Fruit fly (Drosophila melanogaster): ENCODE measurements around the gene CG34150.

The CG34150 gene

DNA sequence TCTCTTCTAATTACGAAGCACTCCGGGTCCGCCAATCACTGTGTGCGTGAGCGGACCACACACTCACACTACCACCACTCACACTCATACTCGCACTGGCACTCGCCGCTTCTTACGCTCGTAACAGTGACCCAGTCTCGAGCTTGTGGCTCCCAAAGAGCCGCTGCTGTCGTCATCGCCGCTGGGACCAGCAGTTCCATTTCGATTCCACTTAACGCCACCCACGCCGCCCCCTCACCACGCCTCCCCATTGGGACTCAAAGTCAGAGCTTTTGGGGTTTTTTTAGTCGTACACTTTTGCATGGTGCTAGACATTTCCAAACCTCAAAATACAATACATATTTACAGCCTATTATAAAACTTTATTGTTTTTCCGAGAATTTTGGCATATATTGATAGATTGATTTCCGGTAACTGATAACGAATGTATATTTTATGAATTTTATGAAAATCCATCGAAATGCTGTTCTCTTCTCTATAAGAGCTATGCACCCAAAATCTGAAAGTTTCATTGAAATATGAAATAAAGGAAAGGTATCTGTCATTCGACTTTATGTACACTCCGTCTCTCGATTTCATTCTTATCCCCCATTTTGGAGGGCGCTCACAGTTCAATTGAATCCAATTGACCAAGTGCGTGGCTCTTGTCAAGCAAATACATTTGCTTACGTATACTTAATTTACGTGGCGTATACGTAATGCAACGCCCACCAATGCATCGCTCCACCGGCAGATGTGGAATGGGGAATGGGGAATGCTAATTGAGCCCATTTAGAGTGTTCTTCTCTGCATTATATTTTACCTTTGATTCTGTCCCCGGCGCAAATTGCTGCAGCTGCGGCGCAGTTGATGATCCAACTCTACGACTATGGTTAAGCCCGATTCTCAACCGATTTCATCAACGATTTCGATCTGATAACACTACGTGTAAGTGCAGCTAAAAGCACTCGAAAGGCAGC lies 42.5 kb upstream of the CG34150 start, which contains the start of gene CG42331 (continued):
- peak; percentile 43 for TF ChIP-seq CG8388 (GFP tag; optimal IDR thresholded peaks at IDR 0.05)
- 0 out of 3 replicates have a peak, but pooled peaks have one; percentile 33 for TF ChIP-seq CG11093 (GFP tag; IDR thresholded peaks at IDR 0.05)
- no peak for TF ChIP-seq dm (GFP tag; optimal IDR thresholded peaks at IDR 0.05)
- TF ChIP-seq oc (tag; optimal IDR thresholded peaks at IDR 0.05): peak; percentile 13
- peak; percentile 45 for TF ChIP-seq CG5180 (GFP tag; optimal IDR thresholded peaks at IDR 0.05)
- peak; percentile 23 for TF ChIP-seq Deaf1 (tag; optimal IDR thresholded peaks at IDR 0.05)
- no peak for TF ChIP-seq Drgx (GFP tag; IDR thresholded peaks at IDR 0.05)
- no peak for TF ChIP-seq CG14860 (GFP tag; IDR thresholded peaks at IDR 0.05; ENCODE audit: partially characterized antibody)
- TF ChIP-seq lov (optimal IDR thresholded peaks at IDR 0.05): no peak
- TF ChIP-seq lov (GFP tag; IDR thresholded peaks at IDR 0.05): no peak
- TF ChIP-seq en (GFP tag; optimal IDR thresholded peaks at IDR 0.05): peak; percentile 57
- TF ChIP-seq Rx (GFP tag; IDR thresholded peaks at IDR 0.05): no peak; the same call in 1 of the 2 replicates
- no peak for TF ChIP-seq trh (GFP tag; optimal IDR thresholded peaks at IDR 0.05)
- peak; percentile 45 to 51 for TF ChIP-seq chif (GFP tag; optimal IDR thresholded peaks at IDR 0.05)
- peak; percentile 54 for TF ChIP-seq gsb-n (tag; optimal IDR thresholded peaks at IDR 0.05)
- TF ChIP-seq CG8944 (GFP tag; optimal IDR thresholded peaks at IDR 0.05): no peak
- TF ChIP-seq dimm (GFP tag; IDR thresholded peaks at IDR 0.05): no peak
- peak; percentile 10 for TF ChIP-seq Side (GFP tag; optimal IDR thresholded peaks at IDR 0.05)
- no peak for TF ChIP-seq CG12236 (GFP tag; optimal IDR thresholded peaks at IDR 0.05)
- no peak for TF ChIP-seq CG16813 (GFP tag; IDR thresholded peaks at IDR 0.05; ENCODE audit: partially characterized antibody)
- peak; percentile 54 for TF ChIP-seq HmgZ (tag; optimal IDR thresholded peaks at IDR 0.05)
- TF ChIP-seq danr (GFP tag; IDR thresholded peaks at IDR 0.05): no peak
- no peak for TF ChIP-seq CG31388 (GFP tag; optimal IDR thresholded peaks at IDR 0.05)
- no peak for TF ChIP-seq Sry-β (GFP tag; optimal IDR thresholded peaks at IDR 0.05)
- TF ChIP-seq crol (GFP tag; IDR thresholded peaks at IDR 0.05): peak; percentile 89
- peak; percentile 3; the same call in 1 of the 2 replicates for TF ChIP-seq CG5953 (GFP tag; IDR thresholded peaks at IDR 0.05)
- TF ChIP-seq CG18764 (GFP tag; optimal IDR thresholded peaks at IDR 0.05): peak; percentile 17
- peak; percentile 62 for TF ChIP-seq CG8924 (tag; optimal IDR thresholded peaks at IDR 0.05)
- peak; percentile 18; the same call in 1 of the 2 replicates for TF ChIP-seq chm (GFP tag; IDR thresholded peaks at IDR 0.05)
- peak; percentile 82 for TF ChIP-seq row (GFP tag; IDR thresholded peaks at IDR 0.05)
- no peak for TF ChIP-seq btn (GFP tag; optimal IDR thresholded peaks at IDR 0.05)
- peak; percentile 2; the same call in 1 of the 2 replicates for TF ChIP-seq NFAT (GFP tag; IDR thresholded peaks at IDR 0.05)
- TF ChIP-seq amos (GFP tag; IDR thresholded peaks at IDR 0.05; ENCODE audit: partially characterized antibody): no peak
- peak; percentile 27 for TF ChIP-seq esg (GFP tag; conservative IDR thresholded peaks at IDR 0.05)
- TF ChIP-seq Sin3A (optimal IDR thresholded peaks at IDR 0.05): no peak
- TF ChIP-seq bigmax (GFP tag; optimal IDR thresholded peaks at IDR 0.05): no peak
- peak; percentile 26 for TF ChIP-seq cato (GFP tag; optimal IDR thresholded peaks at IDR 0.05; ENCODE audit: borderline replicate concordance)
- peak; percentile 83 for TF ChIP-seq CG2678 (tag; optimal IDR thresholded peaks at IDR 0.05)
- peak; percentile 42; the same call in 1 of the 2 replicates for TF ChIP-seq HLH3B (GFP tag; IDR thresholded peaks at IDR 0.05)
- TF ChIP-seq bsh (GFP tag; optimal IDR thresholded peaks at IDR 0.05): peak in 1 of 2 experiments; percentile 42
- no peak for TF ChIP-seq CG43689 (GFP tag; IDR thresholded peaks at IDR 0.05)
- TF ChIP-seq eyg (GFP tag; optimal IDR thresholded peaks at IDR 0.05): peak; percentile 33
- no peak for TF ChIP-seq h (optimal IDR thresholded peaks at IDR 0.05)
- no peak for TF ChIP-seq CG33213 (GFP tag; optimal IDR thresholded peaks at IDR 0.05)
- TF ChIP-seq Doc2 (GFP tag; IDR thresholded peaks at IDR 0.05): no peak
- peak; percentile 16 for TF ChIP-seq CG3163 (GFP tag; optimal IDR thresholded peaks at IDR 0.05)
- peak; percentile 52 for TF ChIP-seq CG10274 (GFP tag; optimal IDR thresholded peaks at IDR 0.05)
- TF ChIP-seq CG17385 (GFP tag; optimal IDR thresholded peaks at IDR 0.05): peak; percentile 51
- no peak for TF ChIP-seq Hr39 (optimal IDR thresholded peaks at IDR 0.05)
- peak; percentile 71; the same call in 2 of the 3 replicates for TF ChIP-seq z (GFP tag; IDR thresholded peaks at IDR 0.05)

Measured in whole organism, embryonic.